Worm (Caenorhabditis elegans) whole organism, mixed stage, embryonic: ENCODE data around the gene cth-1.

Source experiments
- bed-3 ChIP-seq: fragments of 200-800 bp; sonication (Bioruptor generic); optimal IDR thresholded peaks from 3 replicates; lab custom pipeline; 2018; ENCODE audit warnings: mild to moderate bottlenecking, missing genetic modification characterization, moderate library complexity, missing compliant biosample characterization
- ceh-39 ChIP-seq: fragments of 150-350 bp; optimal IDR thresholded peaks from 2 replicates; lab custom pipeline; 2014; ENCODE audit warnings: missing biosample characterization, missing genetic modification characterization
- ceh-43 ChIP-seq: fragments of 200-800 bp; sonication (Bioruptor generic); optimal IDR thresholded peaks from 2 replicates; lab custom pipeline; 2018; ENCODE audit warnings: mild to moderate bottlenecking, missing genetic modification characterization, moderate library complexity, missing compliant biosample characterization
- ceh-83 ChIP-seq: fragments of 200-800 bp; sonication (Bioruptor generic); optimal IDR thresholded peaks from 2 replicates; lab custom pipeline; 2018; ENCODE audit warnings: mild to moderate bottlenecking, missing genetic modification characterization, missing compliant biosample characterization
- ces-1 ChIP-seq: fragments of 150-350 bp; optimal IDR thresholded peaks from 2 replicates; lab custom pipeline; 2014; ENCODE audit warnings: missing biosample characterization, missing genetic modification reagents, missing genetic modification characterization
- cnd-1 ChIP-seq: fragments of 200-800 bp; sonication (Bioruptor generic); optimal IDR thresholded peaks from 2 replicates; lab custom pipeline; 2018; ENCODE audit warnings: mild to moderate bottlenecking, missing genetic modification characterization, missing compliant biosample characterization
- drap-1 ChIP-seq: fragments of 200-800 bp; sonication (Bioruptor generic); optimal IDR thresholded peaks from 3 replicates; lab custom pipeline; 2018; ENCODE audit warnings: mild to moderate bottlenecking, missing genetic modification characterization, missing compliant biosample characterization
- elt-1 ChIP-seq: sonication (generic microtip); optimal IDR thresholded peaks from 2 replicates; lab custom pipeline; 2017; ENCODE audit warnings: missing genetic modification characterization, mild to moderate bottlenecking, missing compliant biosample characterization, antibody characterized with exemption, moderate library complexity, borderline replicate concordance; ENCODE audit not compliant: insufficient read depth
- elt-3 ChIP-seq: fragments of 150-350 bp; optimal IDR thresholded peaks from 2 replicates; lab custom pipeline; 2014; ENCODE audit warnings: missing biosample characterization, missing genetic modification characterization
- ham-2 ChIP-seq: fragments of 200-800 bp; sonication (Bioruptor generic); optimal IDR thresholded peaks from 2 replicates; lab custom pipeline; 2018; ENCODE audit warnings: mild to moderate bottlenecking, missing genetic modification characterization, missing compliant biosample characterization
- hlh-1 ChIP-seq: fragments of 150-350 bp; optimal IDR thresholded peaks from 2 replicates; lab custom pipeline; 2014; ENCODE audit warnings: missing biosample characterization, missing genetic modification reagents, missing genetic modification characterization
- lin-13 ChIP-seq: fragments of 150-350 bp; optimal IDR thresholded peaks from 2 replicates; lab custom pipeline; 2014; ENCODE audit warnings: missing biosample characterization, missing genetic modification characterization
- lin-32 ChIP-seq: fragments of 200-800 bp; sonication (Bioruptor generic); optimal IDR thresholded peaks from 2 replicates; lab custom pipeline; 2018; ENCODE audit warnings: mild to moderate bottlenecking, missing genetic modification characterization, missing compliant biosample characterization
- lsy-2 ChIP-seq: fragments of 150-350 bp; optimal IDR thresholded peaks from 2 replicates; lab custom pipeline; 2014; ENCODE audit warnings: missing biosample characterization, missing genetic modification characterization
- mab-5 ChIP-seq: fragments of 150-350 bp; optimal IDR thresholded peaks from 2 replicates; lab custom pipeline; 2014; ENCODE audit warnings: missing biosample characterization, missing genetic modification characterization
- mep-1 ChIP-seq: fragments of 150-350 bp; optimal IDR thresholded peaks from 2 replicates; lab custom pipeline; 2017; ENCODE audit warnings: missing biosample characterization, missing genetic modification reagents, missing genetic modification characterization, inconsistent platforms
- mls-2 ChIP-seq: sonication (generic microtip); optimal IDR thresholded peaks from 2 replicates; lab custom pipeline; 2016; ENCODE audit warnings: mild to moderate bottlenecking, missing genetic modification characterization, moderate library complexity, missing compliant biosample characterization
- nhr-12 ChIP-seq: fragments of 150-350 bp; optimal IDR thresholded peaks from 2 replicates; lab custom pipeline; 2014; ENCODE audit warnings: missing biosample characterization, missing genetic modification characterization
- nhr-2 ChIP-seq: fragments of 150-350 bp; optimal IDR thresholded peaks from 2 replicates; lab custom pipeline; 2014; ENCODE audit warnings: missing biosample characterization, missing genetic modification characterization
- nhr-237 ChIP-seq: fragments of 150-350 bp; optimal IDR thresholded peaks from 2 replicates; lab custom pipeline; 2014; ENCODE audit warnings: missing biosample characterization, missing genetic modification characterization
- nhr-28 ChIP-seq: fragments of 150-350 bp; optimal IDR thresholded peaks from 2 replicates; lab custom pipeline; 2014; ENCODE audit warnings: missing biosample characterization, missing genetic modification characterization
- nhr-76 ChIP-seq: sonication (generic microtip); optimal IDR thresholded peaks from 2 replicates; lab custom pipeline; 2017; ENCODE audit warnings: missing biosample characterization, missing genetic modification characterization
- pha-4 ChIP-seq: fragments of 150-350 bp; optimal IDR thresholded peaks from 2 replicates; lab custom pipeline; 2018; ENCODE audit warnings: missing biosample characterization, missing genetic modification reagents, missing genetic modification characterization
- sem-2 ChIP-seq: fragments of 200-800 bp; sonication (Bioruptor generic); optimal IDR thresholded peaks from 2 replicates; lab custom pipeline; 2018; ENCODE audit warnings: mild to moderate bottlenecking, missing genetic modification characterization, missing compliant biosample characterization
- snpc-4 ChIP-seq: fragments of 150-350 bp; optimal IDR thresholded peaks from 2 replicates; lab custom pipeline; 2014; ENCODE audit warnings: missing biosample characterization, missing genetic modification characterization
- sptf-1 ChIP-seq: sonication (generic microtip); optimal IDR thresholded peaks from 2 replicates; lab custom pipeline; 2017; ENCODE audit warnings: mild to moderate bottlenecking, missing genetic modification characterization, moderate library complexity, missing compliant biosample characterization
- tbx-8 ChIP-seq: fragments of 200-800 bp; sonication (Bioruptor generic); optimal IDR thresholded peaks from 2 replicates; lab custom pipeline; 2018; ENCODE audit warnings: mild to moderate bottlenecking, missing genetic modification characterization, moderate library complexity, missing compliant biosample characterization
- unc-120 ChIP-seq: sonication (generic microtip); optimal IDR thresholded peaks from 2 replicates; lab custom pipeline; 2017; ENCODE audit warnings: missing genetic modification characterization, missing compliant biosample characterization; ENCODE audit not compliant: poor library complexity, severe bottlenecking
- unc-39 ChIP-seq: fragments of 150-350 bp; optimal IDR thresholded peaks from 2 replicates; lab custom pipeline; 2014; ENCODE audit warnings: missing biosample characterization, missing genetic modification characterization
- unc-62 ChIP-seq: fragments of 150-350 bp; optimal IDR thresholded peaks from 2 replicates; lab custom pipeline; 2014; ENCODE audit warnings: missing biosample characterization, missing genetic modification reagents, missing genetic modification characterization
- zip-8 ChIP-seq: fragments of 150-350 bp; optimal IDR thresholded peaks from 2 replicates; lab custom pipeline; 2014; ENCODE audit warnings: missing biosample characterization, missing genetic modification characterization

The cth-1 gene

DNA sequence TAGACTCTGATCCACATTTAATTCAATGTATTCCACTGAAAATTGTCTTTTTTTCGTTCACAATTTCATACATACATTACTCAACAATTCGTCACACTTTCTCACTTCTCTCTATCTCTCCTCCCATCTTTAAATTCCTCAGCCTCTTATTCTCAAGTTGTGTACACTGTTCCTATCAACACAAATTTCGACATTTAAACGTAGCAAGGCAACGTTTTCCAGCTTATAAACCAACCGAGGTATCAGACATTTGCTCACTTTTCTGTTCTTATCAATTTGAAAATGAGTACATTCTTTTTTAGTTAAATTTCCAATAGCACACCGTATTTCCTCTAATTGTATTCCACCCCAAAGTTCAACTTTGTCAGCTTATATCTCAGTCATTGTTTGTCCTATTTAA lies 20.4 kb downstream of the cth-1 start, which contains the start of gene skr-3:
TSS of gene skr-3 (plus strand) at position 163 of the 400 bp plus-strand sequence.
- TF ChIP-seq nhr-76 (no peak), drap-1 (GFP tag; lab: Kevin White, UChicago) (no peak), nhr-12 (tag; lab: Kevin White, UChicago) (no peak), lin-13 (tag; lab: Kevin White, UChicago) (no peak), sem-2 (no peak)

DNA sequence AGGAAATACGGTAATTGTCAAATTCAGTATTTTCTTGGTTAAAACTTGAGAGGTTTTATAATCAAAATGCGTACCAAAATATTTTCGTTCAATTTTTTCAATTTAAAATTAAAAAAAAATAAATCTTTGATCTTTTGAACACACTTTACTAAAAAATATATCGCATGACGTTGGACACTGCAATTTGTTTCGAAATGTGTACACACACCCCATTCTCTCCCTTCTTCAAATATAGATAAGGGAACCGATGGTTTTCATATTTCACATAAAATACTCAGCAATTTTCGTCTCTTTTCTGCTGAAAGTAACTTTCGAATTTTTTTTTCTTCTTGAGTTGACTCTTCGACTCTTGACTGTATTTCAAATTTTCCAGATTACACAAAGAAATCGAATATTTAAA lies 21.0 kb downstream of the cth-1 start:
- TF ChIP-seq lin-32 (GFP tag; lab: Kevin White, UChicago), result no peak
- no peak for TF ChIP-seq mep-1 (tag; lab: Kevin White, UChicago)
- no peak for TF ChIP-seq nhr-237 (tag; lab: Kevin White, UChicago)
- TF ChIP-seq ham-2 (GFP tag; lab: Kevin White, UChicago), result no peak
- no peak for TF ChIP-seq elt-1 (tag; lab: Kevin White, UChicago)
- no peak for TF ChIP-seq ceh-83 (GFP tag; lab: Kevin White, UChicago)
- TF ChIP-seq ceh-39, result no peak
- no peak for TF ChIP-seq ceh-43
- no peak for TF ChIP-seq unc-39
- TF ChIP-seq cnd-1 (tag; lab: Kevin White, UChicago), result no peak
- no peak for TF ChIP-seq mab-5
- no peak for TF ChIP-seq drap-1 (GFP tag; lab: Kevin White, UChicago)
- no peak for TF ChIP-seq elt-3
- no peak for TF ChIP-seq sptf-1 (tag; lab: Kevin White, UChicago)
- TF ChIP-seq ces-1 (GFP tag; lab: Kevin White, UChicago), result no peak
- TF ChIP-seq lsy-2 (tag; lab: Kevin White, UChicago), result no peak
- no peak for TF ChIP-seq nhr-76
- no peak for TF ChIP-seq nhr-28 (tag; lab: Kevin White, UChicago)
- TF ChIP-seq, all 35 proteins: peak for 0

DNA sequence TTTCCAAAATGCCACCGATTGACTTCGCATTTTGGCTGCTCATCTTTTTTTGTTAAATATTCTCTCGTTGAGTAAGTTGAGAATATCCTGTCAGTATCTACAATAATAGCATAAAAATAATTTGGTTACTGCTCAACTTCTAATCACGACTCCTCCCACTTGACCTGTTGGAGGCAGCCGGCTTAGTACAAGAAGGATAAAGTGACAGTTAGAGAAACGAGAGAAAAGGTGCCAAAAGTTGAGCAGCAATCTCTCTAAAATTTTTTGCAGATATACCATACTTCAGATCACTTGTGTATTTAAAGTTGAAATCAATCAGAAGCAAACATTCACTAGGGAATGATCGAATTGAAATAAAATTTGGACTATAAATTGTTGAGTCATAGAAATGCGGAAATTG lies 24.3 kb downstream of the cth-1 start, which contains the start of gene nhr-111:
TSS of gene nhr-111 (minus strand) at position 101 of the 400 bp plus-strand sequence.
- TF ChIP-seq lsy-2 (tag; lab: Kevin White, UChicago) (no peak), sem-2 (no peak), unc-120 (tag; lab: Kevin White, UChicago) (no peak), ceh-83 (GFP tag; lab: Kevin White, UChicago) (no peak), ham-2 (GFP tag; lab: Kevin White, UChicago) (no peak), hlh-1 (tag; lab: Kevin White, UChicago) (no peak)

DNA sequence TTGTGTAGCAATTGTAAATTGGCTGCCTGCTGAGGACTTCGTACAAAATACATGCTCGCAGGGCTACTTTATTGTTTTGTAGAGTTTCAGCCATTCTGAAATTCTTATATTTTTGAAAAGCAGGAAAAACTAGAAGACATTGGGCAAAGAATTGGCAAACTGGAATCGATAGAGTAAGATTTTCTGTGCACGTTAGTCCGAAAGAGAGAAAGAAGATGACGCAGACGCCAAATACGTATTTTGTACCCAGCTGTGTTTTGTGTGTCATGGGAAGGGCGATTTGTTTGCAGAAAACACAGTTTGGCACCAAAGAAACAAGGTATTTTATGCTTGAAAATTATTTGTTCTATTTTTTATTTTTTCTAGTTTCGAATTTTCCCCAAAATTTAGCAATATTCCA lies 26.9 kb downstream of the cth-1 start, which contains the start of gene fbxa-143:
TSS of gene fbxa-143 (minus strand) at position 101 of the 400 bp plus-strand sequence.
- no peak for TF ChIP-seq sptf-1 (tag; lab: Kevin White, UChicago)
- TF ChIP-seq zip-8 (tag; lab: Kevin White, UChicago), result no peak
- no peak for TF ChIP-seq unc-39
- TF ChIP-seq, all 35 proteins: peak for 0

DNA sequence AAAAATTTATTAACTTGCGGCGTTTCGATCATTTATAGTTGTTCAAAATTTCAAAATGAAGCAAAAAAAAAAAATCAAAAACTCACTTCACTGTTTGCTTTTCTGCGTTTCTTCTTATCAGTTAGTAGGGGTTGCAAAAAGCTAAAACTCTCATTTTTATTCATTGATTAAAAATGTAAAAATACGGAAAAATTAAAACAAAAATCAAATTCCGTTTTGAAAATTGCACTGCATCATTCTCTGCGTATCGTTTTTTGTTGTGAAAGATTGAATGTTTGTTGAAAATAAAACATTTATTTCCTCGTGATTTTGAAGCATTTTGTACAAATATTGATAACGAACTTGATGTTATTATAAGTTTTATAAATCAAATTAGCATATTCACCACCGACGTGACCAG lies 28.6 kb downstream of the cth-1 start:
- TF ChIP-seq snpc-4 (tag; lab: Kevin White, UChicago) (no peak), nhr-237 (tag; lab: Kevin White, UChicago) (no peak), lsy-2 (tag; lab: Kevin White, UChicago) (no peak), mep-1 (tag; lab: Kevin White, UChicago) (no peak), nhr-12 (tag; lab: Kevin White, UChicago) (no peak), nhr-28 (tag; lab: Kevin White, UChicago) (no peak), unc-62 (GFP tag; lab: Kevin White, UChicago) (no peak), elt-3 (no peak), nhr-2 (tag; lab: Kevin White, UChicago) (no peak), pha-4 (tag; lab: Kevin White, UChicago) (no peak), mab-5 (no peak), elt-1 (tag; lab: Kevin White, UChicago) (no peak), mls-2 (tag; lab: Kevin White, UChicago) (no peak), bed-3 (no peak), ham-2 (GFP tag; lab: Kevin White, UChicago) (no peak), cnd-1 (tag; lab: Kevin White, UChicago) (no peak), tbx-8 (GFP tag; lab: Kevin White, UChicago) (no peak), drap-1 (GFP tag; lab: Kevin White, UChicago) (no peak), zip-8 (tag; lab: Kevin White, UChicago) (no peak), ces-1 (GFP tag; lab: Kevin White, UChicago) (no peak)
- TF ChIP-seq, all 35 proteins: peak for 0
